Worm (Caenorhabditis elegans) whole organism, L3 larva: ENCODE measurements around the gene oac-10.
A peak's percentile ranks its signal among the peaks of the same experiment; 100 is the strongest.

Experiments used
- R02D3.7 ChIP-seq: fragments of 150-350 bp; optimal IDR thresholded peaks from 2 replicates; lab custom pipeline; 2014; ENCODE audit warnings: missing biosample characterization, missing genetic modification characterization
- ZK546.5 ChIP-seq: sonication (generic microtip); optimal IDR thresholded peaks from 2 replicates; lab custom pipeline; 2017; ENCODE audit warnings: missing biosample characterization, missing genetic modification characterization
- aly-2 ChIP-seq: fragments of 150-350 bp; optimal IDR thresholded peaks from 2 replicates; lab custom pipeline; 2014; ENCODE audit warnings: missing biosample characterization, missing genetic modification characterization
- ama-1 ChIP-seq: fragments of 150-350 bp; optimal IDR thresholded peaks from 2 replicates; lab custom pipeline; 2018
- ceh-16 ChIP-seq: sonication (generic microtip); optimal IDR thresholded peaks from 2 replicates; lab custom pipeline; 2017; ENCODE audit warnings: missing biosample characterization, missing genetic modification characterization
- ceh-28 ChIP-seq: fragments of 150-350 bp; optimal IDR thresholded peaks from 2 replicates; lab custom pipeline; 2014; ENCODE audit warnings: missing biosample characterization, missing genetic modification reagents, missing genetic modification characterization
- daf-12 ChIP-seq: fragments of 150-350 bp; optimal IDR thresholded peaks from 2 replicates; lab custom pipeline; 2014; ENCODE audit warnings: missing biosample characterization, missing genetic modification reagents, missing genetic modification characterization
- egl-5 ChIP-seq: fragments of 150-350 bp; optimal IDR thresholded peaks from 2 replicates; lab custom pipeline; 2017; ENCODE audit warnings: missing biosample characterization, missing genetic modification reagents, missing genetic modification characterization, inconsistent platforms
- elt-1 ChIP-seq: fragments of 150-350 bp; optimal IDR thresholded peaks from 2 replicates; lab custom pipeline; 2014; ENCODE audit warnings: missing biosample characterization, missing genetic modification characterization
- eor-1 ChIP-seq, 2 experiments: fragments of 150-350 bp; optimal IDR thresholded peaks; 2 replicates each; lab custom pipeline; 2014 to 2018; ENCODE audit warnings: missing biosample characterization in 2 of 2, missing genetic modification characterization in 2 of 2
- fkh-2 ChIP-seq: fragments of 150-350 bp; optimal IDR thresholded peaks from 2 replicates; lab custom pipeline; 2014; ENCODE audit warnings: missing biosample characterization, missing genetic modification reagents, missing genetic modification characterization
- fos-1 ChIP-seq: fragments of 150-350 bp; optimal IDR thresholded peaks from 2 replicates; lab custom pipeline; 2014; ENCODE audit warnings: missing biosample characterization, missing genetic modification characterization
- hmg-11 ChIP-seq: sonication (generic microtip); optimal IDR thresholded peaks from 2 replicates; lab custom pipeline; 2016; ENCODE audit warnings: missing genetic modification characterization, missing compliant biosample characterization
- jun-1 ChIP-seq: fragments of 150-350 bp; optimal IDR thresholded peaks from 2 replicates; lab custom pipeline; 2014; ENCODE audit warnings: missing biosample characterization, missing genetic modification reagents, missing genetic modification characterization
- lin-15B ChIP-seq: fragments of 150-350 bp; optimal IDR thresholded peaks from 2 replicates; lab custom pipeline; 2014; ENCODE audit warnings: missing biosample characterization, missing genetic modification characterization
- lsy-12 ChIP-seq: sonication (generic microtip); optimal IDR thresholded peaks from 2 replicates; lab custom pipeline; 2016; ENCODE audit warnings: mild to moderate bottlenecking, missing genetic modification characterization, missing compliant biosample characterization
- mdl-1 ChIP-seq: fragments of 150-350 bp; optimal IDR thresholded peaks from 2 replicates; lab custom pipeline; 2014; ENCODE audit warnings: missing biosample characterization, missing genetic modification characterization
- mml-1 ChIP-seq: fragments of 150-350 bp; sonication (generic microtip); optimal IDR thresholded peaks from 3 replicates; lab custom pipeline; 2014; ENCODE audit warnings: missing biosample characterization, missing genetic modification characterization
- nfya-1 ChIP-seq: sonication (generic microtip); optimal IDR thresholded peaks from 2 replicates; lab custom pipeline; 2017; ENCODE audit warnings: missing genetic modification characterization, mild to moderate bottlenecking, missing compliant biosample characterization, antibody characterized with exemption, moderate library complexity; ENCODE audit not compliant: insufficient read depth
- nhr-23 ChIP-seq: fragments of 150-350 bp; optimal IDR thresholded peaks from 2 replicates; lab custom pipeline; 2014; ENCODE audit warnings: missing biosample characterization, missing genetic modification reagents, missing genetic modification characterization
- nhr-237 ChIP-seq: fragments of 150-350 bp; optimal IDR thresholded peaks from 2 replicates; lab custom pipeline; 2014; ENCODE audit warnings: missing biosample characterization, missing genetic modification characterization
- nhr-25 ChIP-seq: sonication (generic microtip); optimal IDR thresholded peaks from 2 replicates; lab custom pipeline; 2017; ENCODE audit warnings: missing biosample characterization, missing genetic modification characterization
- nhr-28 ChIP-seq: fragments of 150-350 bp; optimal IDR thresholded peaks from 2 replicates; lab custom pipeline; 2014; ENCODE audit warnings: missing biosample characterization, missing genetic modification characterization
- nhr-43 ChIP-seq: sonication (generic microtip); optimal IDR thresholded peaks from 2 replicates; lab custom pipeline; 2016; ENCODE audit warnings: mild to moderate bottlenecking, missing genetic modification characterization, missing compliant biosample characterization; ENCODE audit not compliant: poor library complexity, severe bottlenecking
- nhr-67 ChIP-seq: fragments of 150-350 bp; optimal IDR thresholded peaks from 2 replicates; lab custom pipeline; 2014; ENCODE audit warnings: missing biosample characterization, missing genetic modification characterization
- nhr-76 ChIP-seq: fragments of 150-350 bp; sonication (generic microtip); optimal IDR thresholded peaks from 5 replicates; lab custom pipeline; 2014; ENCODE audit warnings: missing biosample characterization, missing genetic modification characterization
- nhr-77 ChIP-seq: fragments of 150-350 bp; optimal IDR thresholded peaks from 2 replicates; lab custom pipeline; 2014; ENCODE audit warnings: missing biosample characterization, missing genetic modification characterization
- pha-4 ChIP-seq: fragments of 150-350 bp; optimal IDR thresholded peaks from 2 replicates; lab custom pipeline; 2014; ENCODE audit warnings: missing biosample characterization, missing genetic modification reagents, missing genetic modification characterization
- sea-2 ChIP-seq: fragments of 150-350 bp; sonication (generic microtip); optimal IDR thresholded peaks from 4 replicates; lab custom pipeline; 2014; ENCODE audit warnings: missing biosample characterization, missing genetic modification reagents, missing genetic modification characterization
- skn-1 ChIP-seq: fragments of 150-350 bp; optimal IDR thresholded peaks from 2 replicates; lab custom pipeline; 2014; ENCODE audit warnings: missing biosample characterization, missing genetic modification characterization
- snpc-4 ChIP-seq: fragments of 150-350 bp; optimal IDR thresholded peaks from 2 replicates; lab custom pipeline; 2014; ENCODE audit warnings: missing biosample characterization, missing genetic modification characterization
- tbx-2 ChIP-seq: sonication (generic microtip); optimal IDR thresholded peaks from 2 replicates; lab custom pipeline; 2016; ENCODE audit warnings: mild to moderate bottlenecking, missing genetic modification characterization, missing compliant biosample characterization
- unc-62 ChIP-seq: fragments of 150-350 bp; sonication (generic microtip); optimal IDR thresholded peaks from 4 replicates; lab custom pipeline; 2014; ENCODE audit warnings: missing biosample characterization, missing genetic modification reagents, missing genetic modification characterization
- zag-1 ChIP-seq: fragments of 150-350 bp; optimal IDR thresholded peaks from 2 replicates; lab custom pipeline; 2014; ENCODE audit warnings: missing biosample characterization, missing genetic modification characterization
- ztf-4 ChIP-seq: fragments of 150-350 bp; optimal IDR thresholded peaks from 2 replicates; lab custom pipeline; 2014; ENCODE audit warnings: missing biosample characterization, missing genetic modification characterization

oac-10 gene

DNA sequence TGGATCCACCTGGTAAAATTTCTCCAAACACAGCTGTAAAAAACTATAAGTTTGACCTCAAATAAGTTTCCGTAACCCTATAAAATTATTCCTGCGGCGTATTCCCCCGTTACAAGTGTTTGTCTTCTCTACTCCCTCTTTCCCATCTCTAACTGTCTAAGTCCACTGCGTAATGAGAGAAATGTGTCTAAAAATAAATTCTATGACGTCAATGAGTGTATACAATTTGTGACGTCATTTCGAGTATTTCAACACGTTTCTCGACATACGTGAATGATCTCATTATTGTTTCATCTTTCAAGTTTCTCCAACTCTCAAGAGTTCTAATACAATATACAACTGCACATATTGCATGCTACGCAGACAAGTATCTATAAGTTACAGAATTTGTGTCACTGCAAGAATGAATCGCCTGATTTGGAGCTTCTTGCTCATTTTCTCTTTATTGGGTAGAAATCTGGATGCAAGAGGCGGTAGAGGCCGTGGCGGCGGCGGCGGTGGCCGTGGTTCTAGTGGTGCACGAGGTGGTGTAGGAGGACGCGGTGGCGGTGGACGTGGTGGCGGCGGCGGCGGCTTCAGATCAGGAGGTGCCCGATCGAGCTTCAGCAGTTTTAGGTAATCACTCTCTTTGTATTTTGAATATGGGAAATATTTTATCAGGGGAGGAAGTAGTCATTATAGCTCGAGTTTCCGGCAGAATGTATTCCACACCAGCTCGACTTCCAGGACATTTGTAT is 28.2 kb downstream of the oac-10 start, which contains the start of gene F53C3.6 (continued):
- no peak for TF ChIP-seq nhr-43 (tag; lab: Kevin White, UChicago)
- no peak for TF ChIP-seq daf-12 (tag; lab: Kevin White, UChicago)
- TF ChIP-seq, all 47 proteins: peak for 10

DNA sequence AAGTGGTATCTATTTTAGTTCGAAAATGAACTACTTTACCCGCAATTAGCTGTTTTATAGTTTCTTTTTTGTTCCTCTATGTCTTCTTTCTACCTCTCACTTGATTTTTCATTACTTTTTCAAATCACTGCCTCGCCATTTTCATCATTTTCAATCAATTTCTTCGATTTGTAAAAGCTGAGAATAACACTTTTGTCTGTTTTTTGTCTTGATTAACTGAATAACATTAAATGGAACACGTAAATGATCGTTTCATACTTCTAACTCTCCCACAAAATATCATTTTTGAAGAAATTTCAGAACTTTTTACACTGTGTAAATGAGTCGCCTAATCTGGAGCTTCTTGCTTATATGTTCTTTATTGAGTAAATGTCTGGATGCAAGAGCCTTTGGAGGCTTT is 31.4 kb downstream of the oac-10 start, which contains the start of gene F53C3.4:
F53C3.4 (plus strand) TSS at position 301 of the 400 bp plus-strand sequence.
- TF ChIP-seq snpc-4 (tag; lab: Kevin White, UChicago) (no peak), aly-2 (tag; lab: Kevin White, UChicago) (no peak)

DNA sequence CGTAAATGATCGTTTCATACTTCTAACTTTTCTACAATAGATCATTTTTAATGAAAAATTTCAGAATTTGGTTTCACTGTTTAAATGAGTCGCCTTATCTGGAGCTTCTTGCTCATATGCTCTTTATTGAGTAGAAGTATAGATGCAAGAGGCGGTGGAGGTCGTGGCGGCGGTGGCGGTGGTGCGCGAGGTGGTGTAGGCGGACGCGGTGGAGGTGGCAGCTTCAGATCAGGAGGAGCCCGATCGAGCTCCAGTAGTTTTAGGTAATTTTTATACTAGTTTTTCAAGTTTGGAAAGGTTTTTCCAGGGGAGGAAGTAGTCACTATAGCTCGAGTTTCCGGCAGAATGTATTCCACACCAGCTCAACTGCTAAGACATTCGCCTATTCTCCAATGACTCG is 33.1 kb downstream of the oac-10 start, which contains the start of gene F53C3.3:
F53C3.3 (plus strand) TSS at position 59 of the 400 bp plus-strand sequence.
- TF ChIP-seq ama-1 (lab: Kevin White, UChicago), result no peak
- TF ChIP-seq nhr-25 (tag; lab: Kevin White, UChicago), result no peak
- TF ChIP-seq nhr-237, result no peak
- TF ChIP-seq lsy-12 (tag; lab: Kevin White, UChicago), result no peak
- TF ChIP-seq tbx-2 (tag; lab: Kevin White, UChicago), result no peak
- TF ChIP-seq lin-15B (tag; lab: Kevin White, UChicago), result no peak
- TF ChIP-seq egl-5, result no peak
- no peak for TF ChIP-seq daf-12 (tag; lab: Kevin White, UChicago)
- TF ChIP-seq zag-1, result no peak
- TF ChIP-seq unc-62 (GFP tag; lab: Kevin White, UChicago), result no peak
- no peak for TF ChIP-seq nhr-76 (tag; lab: Kevin White, UChicago)
- no peak for TF ChIP-seq fos-1 (tag; lab: Kevin White, UChicago)
- no peak for TF ChIP-seq ceh-28 (tag; lab: Kevin White, UChicago)
- TF ChIP-seq pha-4, result no peak
- TF ChIP-seq eor-1 (tag; optimal IDR thresholded peaks at IDR 0.05; lab: Kevin White, UChicago), result no peak
- TF ChIP-seq nhr-43 (tag; lab: Kevin White, UChicago), result no peak

DNA sequence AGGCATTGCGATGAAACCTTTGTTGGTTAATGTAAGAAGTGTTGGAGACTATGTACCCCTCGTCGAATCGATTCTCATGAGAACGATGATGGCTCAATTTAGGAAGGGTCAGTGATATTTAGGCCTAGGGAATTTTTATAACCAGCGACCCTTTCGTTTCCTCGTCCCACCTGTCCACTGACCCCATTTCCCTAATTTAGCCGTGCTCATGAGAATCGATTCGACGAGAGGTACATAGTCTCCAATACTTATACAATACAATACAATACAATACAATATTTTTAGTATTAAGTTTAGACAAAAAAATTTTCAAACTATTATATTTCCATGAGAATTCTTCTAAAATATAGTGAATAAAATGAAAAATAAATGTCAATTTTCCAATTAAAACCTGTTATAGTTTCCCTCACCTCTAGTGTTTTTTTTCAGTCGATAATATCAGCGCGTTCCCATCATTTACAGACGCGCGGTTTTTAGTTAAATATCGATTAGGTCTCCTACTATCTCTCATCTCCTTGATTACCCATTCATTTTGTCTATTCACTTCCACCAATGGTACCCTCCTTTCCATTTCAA is 37.0 kb downstream of the oac-10 start, which contains the start of the genes F53C3.11 and fbxb-103:
F53C3.11 (minus strand) TSS at position 101 of the 576 bp plus-strand sequence.
fbxb-103 (plus strand) TSS at position 526 of the 576 bp plus-strand sequence.
- TF ChIP-seq tbx-2 (tag; lab: Kevin White, UChicago), result no peak
- TF ChIP-seq egl-5, result no peak
- no peak for TF ChIP-seq elt-1 (tag; lab: Kevin White, UChicago)
- TF ChIP-seq sea-2, result no peak
- no peak for TF ChIP-seq ceh-16 (tag; lab: Kevin White, UChicago)
- TF ChIP-seq nhr-28 (tag; lab: Kevin White, UChicago), result no peak
- TF ChIP-seq R02D3.7 (tag; lab: Kevin White, UChicago), result no peak
- no peak for TF ChIP-seq mdl-1
- no peak for TF ChIP-seq ama-1 (lab: Kevin White, UChicago)
- no peak for TF ChIP-seq mml-1 (tag; lab: Kevin White, UChicago)
- TF ChIP-seq ZK546.5 (tag; lab: Kevin White, UChicago), result no peak
- no peak for TF ChIP-seq daf-12 (tag; lab: Kevin White, UChicago)
- no peak for TF ChIP-seq ztf-4
- no peak for TF ChIP-seq nhr-67 (tag; lab: Kevin White, UChicago)
- TF ChIP-seq skn-1 (tag; lab: Kevin White, UChicago), result no peak
- no peak for TF ChIP-seq fkh-2
- TF ChIP-seq pha-4, result no peak
- TF ChIP-seq nhr-25 (tag; lab: Kevin White, UChicago), result no peak

DNA sequence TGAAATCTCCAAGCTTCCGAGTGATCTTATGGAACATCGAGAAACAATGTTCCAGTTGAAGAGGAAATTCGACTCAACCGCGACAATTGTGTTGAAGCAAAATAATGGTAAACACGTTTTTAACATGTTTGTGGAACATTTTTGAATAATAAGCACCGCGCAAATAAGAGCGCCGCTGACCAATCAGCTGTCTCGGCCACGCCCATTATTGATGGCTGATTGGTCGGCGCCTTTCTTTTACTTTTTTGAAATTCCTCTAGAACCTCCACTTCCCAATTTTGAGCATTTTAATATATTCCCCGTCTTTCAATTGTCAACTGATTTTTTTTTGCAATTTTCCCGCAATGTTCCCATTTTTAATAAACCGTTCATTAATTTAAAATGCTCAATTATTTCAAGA is 38.4 kb downstream of the oac-10 start:
- TF ChIP-seq nfya-1 (peak; percentile 64), ztf-4 (no peak)
- TF ChIP-seq, all 47 proteins: peak for 1

DNA sequence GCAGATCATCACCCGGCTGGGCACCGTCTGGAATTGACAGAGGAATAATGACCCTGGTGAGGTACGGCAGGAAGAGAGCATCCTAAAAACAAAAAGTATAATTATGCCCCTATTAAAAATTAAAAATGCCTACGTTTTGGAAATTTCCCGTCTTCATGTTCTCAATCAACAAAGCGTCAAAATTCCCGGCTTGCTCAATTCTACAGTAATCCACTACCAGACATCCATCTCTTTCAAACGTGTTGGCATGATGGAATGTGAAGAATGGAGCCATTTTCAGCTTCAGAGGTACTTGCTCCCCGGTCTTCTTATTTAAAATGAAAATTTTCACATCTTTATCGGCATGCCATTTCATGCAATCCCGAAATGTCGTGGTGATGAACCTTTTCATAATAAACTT is 39.6 kb downstream of the oac-10 start:
- no peak for TF ChIP-seq hmg-11 (tag; lab: Kevin White, UChicago)
- no peak for TF ChIP-seq jun-1 (tag; lab: Kevin White, UChicago)
- no peak for TF ChIP-seq nhr-23 (tag; lab: Kevin White, UChicago)
- TF ChIP-seq elt-1 (tag; lab: Kevin White, UChicago), result no peak
- TF ChIP-seq nhr-43 (tag; lab: Kevin White, UChicago), result no peak
- TF ChIP-seq nhr-77 (tag; lab: Kevin White, UChicago), result no peak
